Worm (Caenorhabditis elegans) whole organism, L1 larva: Measurements from ENCODE around the gene col-81.

Source experiments
- dpl-1 ChIP-seq, 3 experiments: fragments of 150-350 bp in 2 of 3; sonication (generic microtip) in 1 of 3; optimal IDR thresholded peaks; 2 replicates each; lab custom pipeline; 2014 to 2017; ENCODE audit warnings: missing biosample characterization in 3 of 3, missing genetic modification characterization in 3 of 3, missing genetic modification reagents in 3 of 3
- dsc-1 ChIP-seq: sonication (generic microtip); optimal IDR thresholded peaks from 2 replicates; lab custom pipeline; 2016; ENCODE audit warnings: mild to moderate bottlenecking, missing genetic modification characterization, missing compliant biosample characterization
- lir-3 ChIP-seq: sonication (generic microtip); optimal IDR thresholded peaks from 2 replicates; lab custom pipeline; 2016; ENCODE audit warnings: mild to moderate bottlenecking, missing genetic modification characterization, moderate library complexity, missing compliant biosample characterization; ENCODE audit not compliant: poor library complexity
- lsy-2 ChIP-seq, 2 experiments: fragments of 150-350 bp; optimal IDR thresholded peaks; 2 replicates each; lab custom pipeline; 2014; ENCODE audit warnings: missing biosample characterization in 2 of 2, missing genetic modification characterization in 2 of 2
- sox-4 ChIP-seq: sonication (generic microtip); optimal IDR thresholded peaks from 2 replicates; lab custom pipeline; 2016; ENCODE audit warnings: missing genetic modification characterization, missing compliant biosample characterization
- ztf-11 ChIP-seq, 2 experiments: sonication (generic microtip); optimal IDR thresholded peaks; 2 replicates each; lab custom pipeline; 2016 to 2017; ENCODE audit warnings: missing genetic modification characterization in 2 of 2, missing biosample characterization in 1 of 2, missing compliant biosample characterization in 1 of 2

- TF ChIP-seq sox-4 (tag; lab: Kevin White, UChicago) (no peak), dsc-1 (peak; percentile 56), ztf-11 (tag; optimal IDR thresholded peaks at IDR 0.05; lab: Kevin White, UChicago) (peak in 1 of 2 experiments; percentile 5), lir-3 (tag; lab: Kevin White, UChicago) (peak; percentile 43), dpl-1 (GFP tag; optimal IDR thresholded peaks at IDR 0.05; lab: Kevin White, UChicago) (peak; percentile 32 to 43 (median 35)), lsy-2 (tag; optimal IDR thresholded peaks at IDR 0.05; lab: Kevin White, UChicago) (peak; percentile 59 to 77)
These were observed 29.3 kb upstream of the col-81 start for ce11 chrII:11042878-11043331.
